Worm (Caenorhabditis elegans) whole organism, L3 larva: ENCODE measurements around the gene F37C12.21.

Experiments used
- ZK546.5 ChIP-seq: sonication (generic microtip); optimal IDR thresholded peaks from 2 replicates; lab custom pipeline; 2017; ENCODE audit warnings: missing biosample characterization, missing genetic modification characterization
- fkh-10 ChIP-seq: sonication (generic microtip); optimal IDR thresholded peaks from 2 replicates; lab custom pipeline; 2017; ENCODE audit warnings: missing biosample characterization, missing genetic modification reagents, missing genetic modification characterization
- hmg-11 ChIP-seq: sonication (generic microtip); optimal IDR thresholded peaks from 2 replicates; lab custom pipeline; 2016; ENCODE audit warnings: missing genetic modification characterization, missing compliant biosample characterization
- lin-15B ChIP-seq: fragments of 150-350 bp; optimal IDR thresholded peaks from 2 replicates; lab custom pipeline; 2014; ENCODE audit warnings: missing biosample characterization, missing genetic modification characterization
- lin-39 ChIP-seq: fragments of 150-350 bp; optimal IDR thresholded peaks from 2 replicates; lab custom pipeline; 2018; ENCODE audit warnings: missing biosample characterization, missing genetic modification reagents, missing genetic modification characterization
- mdl-1 ChIP-seq: fragments of 150-350 bp; optimal IDR thresholded peaks from 2 replicates; lab custom pipeline; 2014; ENCODE audit warnings: missing biosample characterization, missing genetic modification characterization
- unc-62 ChIP-seq: fragments of 150-350 bp; sonication (generic microtip); optimal IDR thresholded peaks from 4 replicates; lab custom pipeline; 2014; ENCODE audit warnings: missing biosample characterization, missing genetic modification reagents, missing genetic modification characterization

- TF ChIP-seq lin-39 (no peak), ZK546.5 (tag; lab: Kevin White, UChicago) (no peak), lin-15B (tag; lab: Kevin White, UChicago) (no peak), hmg-11 (tag; lab: Kevin White, UChicago) (no peak), unc-62 (GFP tag; lab: Kevin White, UChicago) (no peak), mdl-1 (tag; lab: Kevin White, UChicago) (no peak), fkh-10 (GFP tag; lab: Kevin White, UChicago) (no peak)
These were observed 22.9 kb upstream of the F37C12.21 start for ce11 chrIII:7165276-7165675.
